Fruit fly (Drosophila melanogaster) whole organism, embryonic: ENCODE results near the gene CG9288.

ENCODE experiments used
- Blimp-1 ChIP-seq: fragments of 200-800 bp; sonication (Bioruptor generic); optimal IDR thresholded peaks from 3 replicates; lab custom pipeline; 2018; ENCODE audit warnings: missing biosample characterization, missing genetic modification characterization, mild to moderate bottlenecking, moderate library complexity, missing genetic modification reagents
- CG11085 ChIP-seq: fragments of 200-800 bp; sonication (Bioruptor generic); IDR thresholded peaks from 2 replicates; pipeline ENCODE4 v1.3.6; 2022; ENCODE audit warnings: missing biosample characterization, missing genetic modification characterization
- CG13775 ChIP-seq: fragments of 200-800 bp; sonication (Bioruptor generic); optimal IDR thresholded peaks from 3 replicates; lab custom pipeline; 2017; ENCODE audit warnings: missing biosample characterization, mild to moderate bottlenecking, missing genetic modification characterization
- CG13894 ChIP-seq: fragments of 200-800 bp; sonication (Bioruptor generic); optimal IDR thresholded peaks from 3 replicates; lab custom pipeline; 2018; ENCODE audit warnings: missing biosample characterization, mild to moderate bottlenecking, missing genetic modification characterization, moderate library complexity
- CG14965 ChIP-seq: fragments of 200-800 bp; sonication (Bioruptor generic); optimal IDR thresholded peaks from 2 replicates; lab custom pipeline; 2016; ENCODE audit warnings: missing biosample characterization, missing genetic modification characterization, borderline replicate concordance
- CG15073 ChIP-seq: fragments of 200-800 bp; sonication (Bioruptor generic); optimal IDR thresholded peaks from 2 replicates; lab custom pipeline; 2016; ENCODE audit warnings: missing biosample characterization, missing genetic modification characterization
- CG15514 ChIP-seq: fragments of 200-800 bp; sonication (Bioruptor generic); optimal IDR thresholded peaks from 3 replicates; lab custom pipeline; 2017; ENCODE audit warnings: missing biosample characterization, missing genetic modification characterization, mild to moderate bottlenecking, moderate library complexity, missing genetic modification reagents
- CG16779 ChIP-seq: fragments of 200-800 bp; sonication (Bioruptor generic); IDR thresholded peaks from 2 replicates; pipeline ENCODE4 v1.3.6; 2022; ENCODE audit warnings: missing biosample characterization, missing genetic modification characterization
- CG2116 ChIP-seq: fragments of 200-800 bp; sonication (Bioruptor generic); optimal IDR thresholded peaks from 3 replicates; lab custom pipeline; 2018; ENCODE audit warnings: missing biosample characterization, mild to moderate bottlenecking, missing genetic modification characterization
- CG2712 ChIP-seq: fragments of 200-800 bp; optimal IDR thresholded peaks from 3 replicates; lab custom pipeline; 2019; ENCODE audit warnings: missing biosample characterization, mild to moderate bottlenecking, missing genetic modification characterization, moderate library complexity
- CG3163 ChIP-seq: fragments of 200-800 bp; sonication (Bioruptor generic); optimal IDR thresholded peaks from 3 replicates; lab custom pipeline; 2016; ENCODE audit warnings: missing biosample characterization, missing genetic modification characterization
- CG34376 ChIP-seq: fragments of 200-800 bp; sonication (Bioruptor generic); optimal IDR thresholded peaks from 2 replicates; lab custom pipeline; 2018; ENCODE audit warnings: missing biosample characterization, mild to moderate bottlenecking, missing genetic modification characterization
- CG7928 ChIP-seq: fragments of 200-800 bp; sonication (Bioruptor generic); optimal IDR thresholded peaks from 2 replicates; lab custom pipeline; 2017; ENCODE audit warnings: missing biosample characterization, mild to moderate bottlenecking, missing genetic modification characterization
- CHES-1-like ChIP-seq: fragments of 200-800 bp; sonication (Bioruptor generic); optimal IDR thresholded peaks from 2 replicates; lab custom pipeline; 2016; ENCODE audit warnings: missing biosample characterization, missing genetic modification characterization
- Dbx ChIP-seq: fragments of 200-800 bp; sonication (Bioruptor generic); IDR thresholded peaks from 3 replicates; pipeline ENCODE4 v1.3.6; 2022; ENCODE audit warnings: missing biosample characterization, missing genetic modification characterization
- Dek ChIP-seq: fragments of 200-800 bp; sonication (Bioruptor generic); optimal IDR thresholded peaks from 3 replicates; lab custom pipeline; 2019; ENCODE audit warnings: missing biosample characterization, mild to moderate bottlenecking, missing genetic modification characterization, moderate library complexity
- E2f2 ChIP-seq: fragments of 200-800 bp; sonication (Bioruptor generic); IDR thresholded peaks from 2 replicates; pipeline ENCODE4 v1.3.6; 2022; ENCODE audit warnings: missing biosample characterization, missing genetic modification characterization
- GATAe ChIP-seq: fragments of 200-800 bp; sonication (Bioruptor generic); conservative IDR thresholded peaks from 2 replicates; pipeline ENCODE4 v1.3.6; 2022; ENCODE audit warnings: missing biosample characterization, missing genetic modification characterization
- H2.0 ChIP-seq: fragments of 200-800 bp; sonication (Bioruptor generic); IDR thresholded peaks from 2 replicates; pipeline ENCODE4 v1.3.6; 2022; ENCODE audit warnings: missing biosample characterization, missing genetic modification characterization
- HLH4C ChIP-seq: fragments of 200-800 bp; sonication (Bioruptor generic); IDR thresholded peaks from 3 replicates; pipeline ENCODE4 v1.3.6; 2022; ENCODE audit warnings: missing biosample characterization, missing genetic modification characterization; ENCODE audit not compliant: partially characterized antibody
- Oaz ChIP-seq: fragments of 200-800 bp; sonication (Bioruptor generic); IDR thresholded peaks from 2 replicates; pipeline ENCODE4 v1.3.6; 2022; ENCODE audit warnings: missing biosample characterization, missing genetic modification characterization
- Sox100B ChIP-seq: fragments of 200-800 bp; sonication (Bioruptor generic); optimal IDR thresholded peaks from 3 replicates; lab custom pipeline; 2018; ENCODE audit warnings: missing biosample characterization, mild to moderate bottlenecking, missing genetic modification characterization
- Spps ChIP-seq: fragments of 200-800 bp; sonication (Bioruptor generic); optimal IDR thresholded peaks from 2 replicates; lab custom pipeline; 2018; ENCODE audit warnings: missing biosample characterization, mild to moderate bottlenecking, missing genetic modification characterization
- amos ChIP-seq: fragments of 200-800 bp; sonication (Bioruptor generic); IDR thresholded peaks from 2 replicates; pipeline ENCODE4 v1.3.6; 2022; ENCODE audit warnings: missing biosample characterization, missing genetic modification characterization; ENCODE audit not compliant: partially characterized antibody
- ase ChIP-seq: fragments of 200-800 bp; sonication (Bioruptor generic); IDR thresholded peaks from 3 replicates; pipeline ENCODE4 v1.3.6; 2022; ENCODE audit warnings: missing biosample characterization, missing genetic modification characterization
- cg ChIP-seq: fragments of 200-800 bp; sonication (Bioruptor generic); optimal IDR thresholded peaks from 3 replicates; lab custom pipeline; 2019; ENCODE audit warnings: missing biosample characterization, mild to moderate bottlenecking, missing genetic modification characterization, moderate library complexity
- chm ChIP-seq: fragments of 200-800 bp; sonication (Bioruptor generic); IDR thresholded peaks from 2 replicates; pipeline ENCODE4 v1.3.6; 2022; ENCODE audit warnings: missing biosample characterization, missing genetic modification characterization
- ci ChIP-seq: fragments of 200-800 bp; sonication (Bioruptor generic); IDR thresholded peaks from 3 replicates; pipeline ENCODE4 v1.3.6; 2022; ENCODE audit warnings: missing biosample characterization, missing genetic modification characterization
- crp ChIP-seq, 2 experiments: fragments of 200-800 bp; sonication (Bioruptor generic); optimal IDR thresholded peaks; 2 replicates in 1 of 2; 3 replicates in 1 of 2; lab custom pipeline; 2017; ENCODE audit warnings: missing biosample characterization in 2 of 2, missing genetic modification characterization in 2 of 2, mild to moderate bottlenecking in 1 of 2, moderate library complexity in 1 of 2
- fd102C ChIP-seq: fragments of 200-800 bp; sonication (Bioruptor generic); optimal IDR thresholded peaks from 2 replicates; lab custom pipeline; 2018; ENCODE audit warnings: missing biosample characterization, mild to moderate bottlenecking, missing genetic modification characterization, moderate library complexity
- fd3F ChIP-seq: fragments of 200-800 bp; sonication (Bioruptor generic); optimal IDR thresholded peaks from 2 replicates; lab custom pipeline; 2018; ENCODE audit warnings: missing biosample characterization, mild to moderate bottlenecking, missing genetic modification characterization, moderate library complexity
- inv ChIP-seq: fragments of 200-800 bp; sonication (Bioruptor generic); IDR thresholded peaks from 2 replicates; pipeline ENCODE4 v1.3.6; 2022; ENCODE audit warnings: missing biosample characterization, missing genetic modification characterization; ENCODE audit not compliant: partially characterized antibody
- jing ChIP-seq: fragments of 200-800 bp; sonication (Bioruptor generic); optimal IDR thresholded peaks from 2 replicates; lab custom pipeline; 2018; ENCODE audit warnings: missing biosample characterization, mild to moderate bottlenecking, missing genetic modification characterization
- kay ChIP-seq: fragments of 200-800 bp; sonication (Bioruptor generic); optimal IDR thresholded peaks from 2 replicates; lab custom pipeline; 2016; ENCODE audit warnings: missing biosample characterization, missing genetic modification characterization
- lilli ChIP-seq: fragments of 200-800 bp; sonication (Bioruptor generic); optimal IDR thresholded peaks from 3 replicates; lab custom pipeline; 2016; ENCODE audit warnings: missing biosample characterization, missing genetic modification characterization
- lola ChIP-seq, 3 experiments: fragments of >200 bp in 2 of 3; fragments of 200-800 bp in 1 of 3; sonication (Bioruptor generic) in 1 of 3; optimal IDR thresholded peaks; 2 replicates each; lab custom pipeline; 2017 to 2019; ENCODE audit warnings: missing biosample characterization in 3 of 3, missing genetic modification characterization in 3 of 3, mild to moderate bottlenecking in 1 of 3, moderate library complexity in 1 of 3
- lov ChIP-seq, 2 experiments: fragments of 200-800 bp in 1 of 2; fragments of >200 bp in 1 of 2; sonication (Bioruptor generic) in 1 of 2; IDR thresholded peaks in 1 of 2; optimal IDR thresholded peaks in 1 of 2; 2 replicates in 1 of 2; 3 replicates in 1 of 2; pipeline versions ENCODE4 v1.3.6 to Lab custom; 2017 to 2022; ENCODE audit warnings: missing biosample characterization in 1 of 2, missing genetic modification characterization in 1 of 2
- peb ChIP-seq: fragments of 200-800 bp; sonication (Bioruptor generic); IDR thresholded peaks from 2 replicates; pipeline ENCODE4 v1.3.6; 2022; ENCODE audit warnings: missing biosample characterization, missing genetic modification characterization
- prd ChIP-seq, 3 experiments: fragments of >200 bp in 2 of 3; fragments of 200-800 bp in 1 of 3; sonication (Bioruptor generic) in 1 of 3; optimal IDR thresholded peaks in 2 of 3; IDR thresholded peaks in 1 of 3; 2 replicates in 2 of 3; 3 replicates in 1 of 3; pipeline versions ENCODE4 v1.3.6 to Lab custom; 2017 to 2022; ENCODE audit warnings: missing biosample characterization in 1 of 3, missing genetic modification characterization in 1 of 3
- ranshi ChIP-seq: fragments of 200-800 bp; sonication (Bioruptor generic); IDR thresholded peaks from 2 replicates; pipeline ENCODE4 v1.3.6; 2022; ENCODE audit warnings: missing biosample characterization, missing genetic modification characterization
- salm ChIP-seq: fragments of 200-800 bp; sonication (Bioruptor generic); optimal IDR thresholded peaks from 2 replicates; lab custom pipeline; 2018; ENCODE audit warnings: missing biosample characterization, mild to moderate bottlenecking, missing genetic modification characterization
- shn ChIP-seq: fragments of 200-800 bp; sonication (Bioruptor generic); optimal IDR thresholded peaks from 3 replicates; lab custom pipeline; 2016; ENCODE audit warnings: missing biosample characterization, missing genetic modification characterization
- sim ChIP-seq: fragments of 200-800 bp; sonication (Bioruptor generic); IDR thresholded peaks from 2 replicates; pipeline ENCODE4 v1.3.6; 2022; ENCODE audit warnings: missing biosample characterization, missing genetic modification characterization
- sima ChIP-seq: fragments of 200-800 bp; sonication (Bioruptor generic); optimal IDR thresholded peaks from 2 replicates; lab custom pipeline; 2016; ENCODE audit warnings: missing biosample characterization, missing genetic modification characterization
- sqz ChIP-seq: fragments of 200-800 bp; sonication (Bioruptor generic); optimal IDR thresholded peaks from 3 replicates; lab custom pipeline; 2018; ENCODE audit warnings: missing biosample characterization, mild to moderate bottlenecking, missing genetic modification characterization
- tna ChIP-seq: fragments of 200-800 bp; sonication (Bioruptor generic); IDR thresholded peaks from 2 replicates; pipeline ENCODE4 v1.3.6; 2022; ENCODE audit warnings: missing biosample characterization, missing genetic modification characterization; ENCODE audit not compliant: partially characterized antibody
- toy ChIP-seq: fragments of 200-800 bp; sonication (Bioruptor generic); IDR thresholded peaks from 2 replicates; pipeline ENCODE4 v1.3.6; 2022; ENCODE audit warnings: missing biosample characterization, missing genetic modification characterization

CG9288 gene

dm6 chr3R:13817480-13818305 lies 38.3 kb downstream of the CG9288 start (continued):
- TF ChIP-seq lov (optimal IDR thresholded peaks at IDR 0.05; lab: Kevin White, UChicago) (no peak), lov (GFP tag; IDR thresholded peaks at IDR 0.05; lab: Robert Waterston, UW) (0 out of 3 replicates have a peak, but pooled peaks have one; percentile 47), kay (GFP tag; lab: Kevin White, UChicago) (peak; percentile 50), prd (optimal IDR thresholded peaks at IDR 0.05; lab: Kevin White, UChicago) (no peak), prd (GFP tag; IDR thresholded peaks at IDR 0.05; lab: Robert Waterston, UW) (peak; percentile 65; the same call in 2 of the 3 replicates), CG14965 (GFP tag; lab: Kevin White, UChicago) (no peak), inv (GFP tag; lab: Robert Waterston, UW) (no peak), ci (GFP tag; lab: Robert Waterston, UW) (peak; percentile 62), sima (GFP tag; lab: Kevin White, UChicago) (no peak), peb (peak; percentile 41; the same call in 1 of the 2 replicates), sim (no peak; the same call in 1 of the 2 replicates), cg (no peak), CG2116 (no peak), CG7928 (GFP tag; lab: Kevin White, UChicago) (no peak), CHES-1-like (GFP tag; lab: Kevin White, UChicago) (peak; percentile 5), CG34376 (no peak), shn (no peak), tna (no peak), crp (GFP tag; optimal IDR thresholded peaks at IDR 0.05; lab: Kevin White, UChicago) (peak in 1 of 2 experiments; percentile 9), sqz (peak; percentile 33), CG15514 (no peak), HLH4C (GFP tag; lab: Robert Waterston, UW) (no peak), CG2712 (tag; lab: Kevin White, UChicago) (peak; percentile 82), toy (GFP tag; lab: Robert Waterston, UW) (no peak), Blimp-1 (peak; percentile 99), amos (GFP tag; lab: Robert Waterston, UW) (no peak), Dbx (no peak), CG11085 (GFP tag; lab: Robert Waterston, UW) (no peak), E2f2 (GFP tag; lab: Robert Waterston, UW) (peak; percentile 8; the same call in 1 of the 2 replicates), GATAe (GFP tag; lab: Robert Waterston, UW) (no peak), lilli (GFP tag; lab: Kevin White, UChicago) (no peak), jing (GFP tag; lab: Kevin White, UChicago) (peak; percentile 28), ase (GFP tag; lab: Robert Waterston, UW) (peak; percentile 49; the same call in 1 of the 3 replicates), CG16779 (no peak), CG13775 (GFP tag; lab: Kevin White, UChicago) (peak; percentile 24), lola (GFP tag; optimal IDR thresholded peaks at IDR 0.05; lab: Kevin White, UChicago) (peak in 1 of 3 experiments; percentile 71), CG3163 (GFP tag; lab: Kevin White, UChicago) (no peak), Spps (peak; percentile 17), Sox100B (GFP tag; lab: Kevin White, UChicago) (peak; percentile 71), Dek (tag; lab: Kevin White, UChicago) (no peak), ranshi (GFP tag; lab: Robert Waterston, UW) (peak; percentile 57; the same call in 1 of the 2 replicates), salm (peak; percentile 31), fd3F (no peak), CG13894 (no peak), chm (peak; percentile 58; the same call in 1 of the 2 replicates), H2.0 (GFP tag; lab: Robert Waterston, UW) (peak; percentile 25), CG15073 (GFP tag; lab: Kevin White, UChicago) (no peak), Oaz (no peak), fd102C (GFP tag; lab: Kevin White, UChicago) (no peak)
